Fruit fly (Drosophila melanogaster) Kc167 (cell line): Measurements from ENCODE around the gene M1BP.

ENCODE experiments used
- Sin3A ChIP-seq: fragments of >200 bp; optimal IDR thresholded peaks from 2 replicates; lab custom pipeline; 2018; ENCODE audit warnings: missing external identifiers
- h ChIP-seq: fragments of >200 bp; optimal IDR thresholded peaks from 3 replicates; lab custom pipeline; 2018; ENCODE audit warnings: missing external identifiers
- insv ChIP-seq: fragments of >200 bp; optimal IDR thresholded peaks from 3 replicates; lab custom pipeline; 2018; ENCODE audit warnings: missing external identifiers
- psq ChIP-seq: fragments of >200 bp; optimal IDR thresholded peaks from 2 replicates; lab custom pipeline; 2017; ENCODE audit warnings: missing external identifiers
- ttk ChIP-seq: sonication (Bioruptor generic); optimal IDR thresholded peaks from 2 replicates; lab custom pipeline; 2017; ENCODE audit warnings: missing external identifiers

dm6 chr3R:8701197-8701596 is 30.3 kb downstream of the M1BP start:
- no peak for TF ChIP-seq psq
- TF ChIP-seq ttk (lab: Kevin White, UChicago) = no peak
- no peak for TF ChIP-seq h
- no peak for TF ChIP-seq Sin3A (lab: Kevin White, UChicago)
- TF ChIP-seq insv = no peak
